Worm (Caenorhabditis elegans): ENCODE data around the gene srpa-68.
A peak's percentile ranks its signal among the peaks of the same experiment; 100 is the strongest.

srpa-68 gene

ce11 chrV:12288577-12288976 lies 2.9 kb downstream of the srpa-68 start, which contains the start of gene rskd-1:
Gene rskd-1, minus strand, starts transcription at chrV:12288615.
- TF ChIP-seq sma-3 (GFP tag; optimal IDR thresholded peaks at IDR 0.05) = no peak
- TF ChIP-seq mdl-1 (tag; optimal IDR thresholded peaks at IDR 0.05) = no peak
- TF ChIP-seq Y55F3AM.14 (GFP tag; optimal IDR thresholded peaks at IDR 0.05) = no peak
- TF ChIP-seq ceh-82 (tag; optimal IDR thresholded peaks at IDR 0.05) = no peak
- TF ChIP-seq crh-2 (tag; optimal IDR thresholded peaks at IDR 0.05) = peak; percentile 35
- TF ChIP-seq nhr-23 (tag; optimal IDR thresholded peaks at IDR 0.05) = no peak
- no peak for TF ChIP-seq nhr-237 (tag; optimal IDR thresholded peaks at IDR 0.05)
- peak; percentile 10 for TF ChIP-seq lin-13 (GFP tag; optimal IDR thresholded peaks at IDR 0.05)
- no peak for TF ChIP-seq nhr-10 (tag; optimal IDR thresholded peaks at IDR 0.05)
- TF ChIP-seq F13H6.1 (tag; optimal IDR thresholded peaks at IDR 0.05) = no peak
- TF ChIP-seq ama-1 (optimal IDR thresholded peaks at IDR 0.05) = no peak
- TF ChIP-seq nhr-11 (tag; optimal IDR thresholded peaks at IDR 0.05) = no peak
- TF ChIP-seq ztf-1 (GFP tag; conservative IDR thresholded peaks at IDR 0.05) = no peak
- TF ChIP-seq ceh-16 (tag; optimal IDR thresholded peaks at IDR 0.05) = no peak
- TF ChIP-seq nhr-77 (tag; optimal IDR thresholded peaks at IDR 0.05) = no peak
- no peak for TF ChIP-seq dmd-4 (tag; optimal IDR thresholded peaks at IDR 0.05)
- TF ChIP-seq zag-1 (tag; optimal IDR thresholded peaks at IDR 0.05) = no peak
- no peak for TF ChIP-seq blmp-1 (tag; optimal IDR thresholded peaks at IDR 0.05; ENCODE audit: insufficient read depth)
- peak in 1 of 2 experiments; percentile 35 for TF ChIP-seq lsy-2 (tag; optimal IDR thresholded peaks at IDR 0.05)
- no peak for TF ChIP-seq unc-55 (GFP tag; optimal IDR thresholded peaks at IDR 0.05)
- no peak for TF ChIP-seq elt-1 (tag; optimal IDR thresholded peaks at IDR 0.05)
- no peak for TF ChIP-seq lin-39 (tag; optimal IDR thresholded peaks at IDR 0.05)
- TF ChIP-seq skn-1 (tag; optimal IDR thresholded peaks at IDR 0.05) = no peak
- TF ChIP-seq lin-11 (tag; optimal IDR thresholded peaks at IDR 0.05) = no peak
- TF ChIP-seq nhr-25 (tag; optimal IDR thresholded peaks at IDR 0.05) = peak; percentile 53
- TF ChIP-seq fos-1 (tag; optimal IDR thresholded peaks at IDR 0.05) = peak; percentile 2
- TF ChIP-seq mab-5 (tag; optimal IDR thresholded peaks at IDR 0.05) = no peak
- TF ChIP-seq R02D3.7 (tag; optimal IDR thresholded peaks at IDR 0.05) = no peak
- TF ChIP-seq snpc-4 (tag; optimal IDR thresholded peaks at IDR 0.05) = no peak
- no peak for TF ChIP-seq alr-1 (tag; optimal IDR thresholded peaks at IDR 0.05)
- TF ChIP-seq sma-9 (GFP tag; optimal IDR thresholded peaks at IDR 0.05) = no peak
- TF ChIP-seq sma-9 (tag; optimal IDR thresholded peaks at IDR 0.05) = no peak
- TF ChIP-seq unc-39 (tag; optimal IDR thresholded peaks at IDR 0.05) = no peak
- no peak for TF ChIP-seq ztf-4 (tag; optimal IDR thresholded peaks at IDR 0.05)
- TF ChIP-seq nhr-6 (tag; optimal IDR thresholded peaks at IDR 0.05) = no peak
- TF ChIP-seq elt-3 (tag; optimal IDR thresholded peaks at IDR 0.05) = no peak
- TF ChIP-seq ZK546.5 (tag; optimal IDR thresholded peaks at IDR 0.05) = no peak
- TF ChIP-seq mbf-1 (tag; optimal IDR thresholded peaks at IDR 0.05) = no peak
- TF ChIP-seq aly-2 (tag; optimal IDR thresholded peaks at IDR 0.05) = no peak
- TF ChIP-seq unc-62 (GFP tag; optimal IDR thresholded peaks at IDR 0.05) = no peak
- no peak for TF ChIP-seq gmeb-1 (tag; optimal IDR thresholded peaks at IDR 0.05)
- no peak for TF ChIP-seq nhr-129 (tag; optimal IDR thresholded peaks at IDR 0.05)
- TF ChIP-seq egl-27 (tag; optimal IDR thresholded peaks at IDR 0.05) = no peak
- no peak for TF ChIP-seq nhr-12 (tag; optimal IDR thresholded peaks at IDR 0.05)
- TF ChIP-seq ztf-11 (tag; optimal IDR thresholded peaks at IDR 0.05) = no peak
- TF ChIP-seq sem-4 (tag; optimal IDR thresholded peaks at IDR 0.05) = no peak
- TF ChIP-seq peb-1 (tag; optimal IDR thresholded peaks at IDR 0.05) = no peak
- TF ChIP-seq nhr-21 (tag; optimal IDR thresholded peaks at IDR 0.05) = no peak
- peak; percentile 27 for TF ChIP-seq C34F6.9 (tag; optimal IDR thresholded peaks at IDR 0.05)

Data from whole organism, L2 larva.